Worm (Caenorhabditis elegans): ENCODE data around the gene set-14.

- TF ChIP-seq elt-1 (tag; optimal IDR thresholded peaks at IDR 0.05) (no peak), pqm-1 (tag; optimal IDR thresholded peaks at IDR 0.05) (no peak), nhr-12 (tag; optimal IDR thresholded peaks at IDR 0.05) (no peak), nhr-237 (tag; optimal IDR thresholded peaks at IDR 0.05) (no peak), jun-1 (tag; optimal IDR thresholded peaks at IDR 0.05) (no peak), lin-15B (tag; optimal IDR thresholded peaks at IDR 0.05) (no peak), ceh-9 (tag; optimal IDR thresholded peaks at IDR 0.05) (no peak), elt-2 (tag; optimal IDR thresholded peaks at IDR 0.05) (no peak)
These were observed 18.1 kb downstream of the set-14 start, which contains the start of gene mpz-1 for ce11 chrII:10778026-10778425.

Measured in whole organism, L3 larva.